Fruit fly (Drosophila melanogaster) whole organism, wandering third instar larva: ENCODE measurements around the gene CG4020.

ENCODE experiments used
- Dfd ChIP-seq: fragments of >200 bp; optimal IDR thresholded peaks from 2 replicates; lab custom pipeline; 2017; ENCODE audit warnings: missing biosample characterization, missing genetic modification characterization
- Mio ChIP-seq: sonication (Bioruptor generic); optimal IDR thresholded peaks from 2 replicates; lab custom pipeline; 2016; ENCODE audit warnings: missing biosample characterization, missing genetic modification characterization
- OdsH ChIP-seq: fragments of 200-800 bp; sonication (Bioruptor generic); optimal IDR thresholded peaks from 2 replicates; lab custom pipeline; 2016; ENCODE audit warnings: missing biosample characterization, mild to moderate bottlenecking, missing genetic modification characterization
- dl ChIP-seq, 2 experiments: fragments of 175-275, 200-275 bp in 1 of 2; fragments of 200-275 bp in 1 of 2; sonication (Bioruptor generic); optimal IDR thresholded peaks; lab custom pipeline; 2018; ENCODE audit warnings: mild to moderate bottlenecking in 2 of 2, missing biosample characterization in 2 of 2, missing genetic modification characterization in 2 of 2, moderate library complexity in 2 of 2; ENCODE audit not compliant: partially characterized antibody in 2 of 2, insufficient read depth in 1 of 2
- ey ChIP-seq: fragments of 200-800 bp; sonication (Bioruptor generic); optimal IDR thresholded peaks from 2 replicates; lab custom pipeline; 2016; ENCODE audit warnings: missing biosample characterization, missing genetic modification characterization
- fru ChIP-seq: fragments of 200-800 bp; sonication (Bioruptor generic); optimal IDR thresholded peaks from 3 replicates; lab custom pipeline; 2016; ENCODE audit warnings: missing biosample characterization, mild to moderate bottlenecking, missing genetic modification characterization
- h ChIP-seq: fragments of 200-800 bp; sonication (Bioruptor generic); optimal IDR thresholded peaks from 3 replicates; lab custom pipeline; 2016; ENCODE audit warnings: missing biosample characterization, mild to moderate bottlenecking, missing genetic modification characterization
- lola ChIP-seq: fragments of >200 bp; optimal IDR thresholded peaks from 2 replicates; lab custom pipeline; 2017; ENCODE audit warnings: missing biosample characterization, missing genetic modification characterization
- pan ChIP-seq: fragments of >200 bp; optimal IDR thresholded peaks from 2 replicates; lab custom pipeline; 2017
- psq ChIP-seq: fragments of 200-800 bp; sonication (Bioruptor generic); optimal IDR thresholded peaks from 3 replicates; lab custom pipeline; 2017; ENCODE audit warnings: missing biosample characterization, mild to moderate bottlenecking, missing genetic modification characterization, moderate library complexity
- sage ChIP-seq: fragments of 200-800 bp; sonication (Bioruptor generic); optimal IDR thresholded peaks from 2 replicates; lab custom pipeline; 2016; ENCODE audit warnings: missing biosample characterization, mild to moderate bottlenecking, missing genetic modification characterization

DNA sequence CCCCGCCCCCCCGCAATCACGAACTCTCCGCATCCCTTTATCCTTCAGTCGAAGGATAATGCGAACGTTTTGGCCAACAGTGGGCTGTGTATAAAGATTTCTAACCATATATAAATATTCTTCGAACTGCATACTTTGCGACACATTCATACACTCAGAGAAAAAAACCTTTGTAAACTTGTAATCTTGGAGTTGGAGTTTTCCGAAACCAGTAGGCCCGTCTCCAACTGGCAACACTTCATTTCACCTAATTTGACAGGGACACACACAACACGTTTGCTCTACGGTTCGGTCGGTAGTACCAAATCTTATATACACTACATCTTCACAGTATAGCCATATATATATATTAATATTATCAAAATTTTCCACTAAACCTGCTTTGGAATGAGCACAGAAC is 36.8 kb upstream of the CG4020 start, which contains the start of gene CG15764:
- no peak for TF ChIP-seq dl (GFP tag; optimal IDR thresholded peaks at IDR 0.05; lab: Kevin White, UChicago; ENCODE audit: insufficient read depth in 1 of 2, partially characterized antibody in 2 of 2)
- no peak for TF ChIP-seq h
- TF ChIP-seq lola (GFP tag; lab: Kevin White, UChicago) = no peak
- no peak for TF ChIP-seq Dfd (GFP tag; lab: Kevin White, UChicago)
- TF ChIP-seq psq (GFP tag; lab: Kevin White, UChicago) = no peak
- no peak for TF ChIP-seq ey
- no peak for TF ChIP-seq Mio (GFP tag; lab: Kevin White, UChicago)
- TF ChIP-seq sage = no peak
- no peak for TF ChIP-seq pan (lab: Kevin White, UChicago)
- TF ChIP-seq OdsH (GFP tag; lab: Kevin White, UChicago) = no peak
- TF ChIP-seq fru (GFP tag; lab: Kevin White, UChicago) = no peak
